Fruit fly (Drosophila melanogaster) whole organism, prepupa: ENCODE data around the gene CCHa1.

ENCODE experiments used
- Blimp-1 ChIP-seq: fragments of 200-800 bp; sonication (Bioruptor generic); optimal IDR thresholded peaks from 3 replicates; lab custom pipeline; 2017; ENCODE audit warnings: missing biosample characterization, missing genetic modification characterization, mild to moderate bottlenecking, moderate library complexity, missing genetic modification reagents
- CG16779 ChIP-seq: fragments of 200-800 bp; sonication (Bioruptor generic); optimal IDR thresholded peaks from 3 replicates; lab custom pipeline; 2017; ENCODE audit warnings: missing biosample characterization, mild to moderate bottlenecking, missing genetic modification characterization
- CG6163 ChIP-seq: fragments of 200-800 bp; sonication (Bioruptor generic); IDR thresholded peaks from 3 replicates; pipeline ENCODE4 v1.3.6; 2022; ENCODE audit warnings: missing biosample characterization, missing genetic modification characterization
- CG9139 ChIP-seq: fragments of 200-800 bp; sonication (Bioruptor generic); optimal IDR thresholded peaks from 3 replicates; lab custom pipeline; 2017; ENCODE audit warnings: missing biosample characterization, mild to moderate bottlenecking, missing genetic modification characterization
- Met ChIP-seq: fragments of 200-800 bp; sonication (Bioruptor generic); optimal IDR thresholded peaks from 3 replicates; lab custom pipeline; 2016; ENCODE audit warnings: missing biosample characterization, missing genetic modification characterization
- cyc ChIP-seq: fragments of 200-800 bp; sonication (Bioruptor generic); optimal IDR thresholded peaks from 3 replicates; lab custom pipeline; 2016; ENCODE audit warnings: missing biosample characterization, missing genetic modification characterization
- fd59A ChIP-seq: fragments of 200-800 bp; sonication (Bioruptor generic); optimal IDR thresholded peaks from 2 replicates; lab custom pipeline; 2017; ENCODE audit warnings: missing biosample characterization, mild to moderate bottlenecking, missing genetic modification characterization, missing genetic modification reagents
- spab ChIP-seq: fragments of 200-800 bp; sonication (Bioruptor generic); optimal IDR thresholded peaks from 2 replicates; lab custom pipeline; 2017; ENCODE audit warnings: missing biosample characterization, mild to moderate bottlenecking, missing genetic modification characterization, missing genetic modification reagents
- vri ChIP-seq: fragments of 200-800 bp; sonication (Bioruptor generic); optimal IDR thresholded peaks from 3 replicates; lab custom pipeline; 2016; ENCODE audit warnings: missing biosample characterization, mild to moderate bottlenecking, missing genetic modification characterization

dm6 chr3R:14098527-14099109 is 2.0 kb upstream of the CCHa1 start:
- TF ChIP-seq CG6163 (GFP tag; lab: Robert Waterston, UW) (peak; percentile 41; the same call in 1 of the 3 replicates), fd59A (GFP tag; lab: Kevin White, UChicago) (no peak), CG16779 (tag; lab: Kevin White, UChicago) (no peak), vri (GFP tag; lab: Kevin White, UChicago) (no peak), CG9139 (GFP tag; lab: Kevin White, UChicago) (no peak), spab (GFP tag; lab: Kevin White, UChicago) (no peak), cyc (GFP tag; lab: Kevin White, UChicago) (no peak), Met (GFP tag; lab: Kevin White, UChicago) (no peak), Blimp-1 (no peak)
